Worm (Caenorhabditis elegans) whole organism, late embryonic: Measurements from ENCODE around the gene C46E10.8.

Experiments
- ama-1 ChIP-seq: fragments of 150-350 bp; optimal IDR thresholded peaks from 2 replicates; lab custom pipeline; 2014
- ceh-30 ChIP-seq: fragments of 150-350 bp; optimal IDR thresholded peaks from 2 replicates; lab custom pipeline; 2014; ENCODE audit warnings: missing biosample characterization, missing genetic modification characterization
- dve-1 ChIP-seq: sonication (generic microtip); optimal IDR thresholded peaks from 2 replicates; lab custom pipeline; 2017; ENCODE audit warnings: antibody characterized with exemption, mild to moderate bottlenecking, missing genetic modification characterization, missing compliant biosample characterization
- hlh-6 ChIP-seq: sonication (generic microtip); optimal IDR thresholded peaks from 2 replicates; lab custom pipeline; 2016; ENCODE audit warnings: missing genotype, missing genetic modification characterization, missing compliant biosample characterization
- odd-2 ChIP-seq: sonication (generic microtip); optimal IDR thresholded peaks from 2 replicates; lab custom pipeline; 2017; ENCODE audit warnings: antibody characterized with exemption, mild to moderate bottlenecking, missing genetic modification characterization, missing compliant biosample characterization
- pha-4 ChIP-seq: fragments of 150-350 bp; optimal IDR thresholded peaks from 2 replicates; lab custom pipeline; 2018; ENCODE audit warnings: missing biosample characterization, missing genetic modification reagents, missing genetic modification characterization
- rnt-1 ChIP-seq: sonication (generic microtip); optimal IDR thresholded peaks from 2 replicates; lab custom pipeline; 2016; ENCODE audit warnings: missing genetic modification characterization, missing compliant biosample characterization
- sox-2 ChIP-seq: fragments of 200-800 bp; sonication (Bioruptor generic); IDR thresholded peaks from 2 replicates; pipeline ENCODE4 v1.3.6; 2022; ENCODE audit warnings: missing genetic modification reagents, missing genetic modification characterization, missing compliant biosample characterization
- tbx-2 ChIP-seq: sonication (generic microtip); optimal IDR thresholded peaks from 2 replicates; lab custom pipeline; 2016; ENCODE audit warnings: missing genetic modification characterization, missing compliant biosample characterization
- unc-55 ChIP-seq: sonication (generic microtip); optimal IDR thresholded peaks from 2 replicates; lab custom pipeline; 2017; ENCODE audit warnings: missing biosample characterization, missing genetic modification reagents, missing genetic modification characterization
- unc-86 ChIP-seq: sonication (generic microtip); optimal IDR thresholded peaks from 2 replicates; lab custom pipeline; 2016; ENCODE audit warnings: missing genetic modification characterization, missing compliant biosample characterization

ce11 chrII:3714595-3714994 is 13.3 kb downstream of the C46E10.8 start, which contains the start of gene srh-100:
- TF ChIP-seq pha-4 (tag; lab: Kevin White, UChicago) (no peak), unc-55 (GFP tag; lab: Kevin White, UChicago) (no peak), tbx-2 (tag; lab: Kevin White, UChicago) (no peak), sox-2 (GFP tag; lab: Robert Waterston, UW) (no peak), unc-86 (tag; lab: Kevin White, UChicago) (no peak), rnt-1 (tag; lab: Kevin White, UChicago) (no peak), ceh-30 (tag; lab: Kevin White, UChicago) (no peak), ama-1 (no peak), hlh-6 (tag; lab: Kevin White, UChicago) (no peak), odd-2 (tag; lab: Kevin White, UChicago) (no peak), dve-1 (no peak)
